Worm (Caenorhabditis elegans): Measurements from ENCODE around the gene nol-9.
"Not testable (repeated sequence)": the region's sequence is repeated elsewhere in the genome, so short reads cannot be mapped to it uniquely, and the experiment has no call there.

Gene nol-9

ce11 chrIV:13433904-13434303 lies 11.6 kb downstream of the nol-9 start, which contains the start of gene K09B11.5:
TSS of gene K09B11.5 (minus strand) at chrIV:13434004.
- TF ChIP-seq alr-1 (tag; optimal IDR thresholded peaks at IDR 0.05); crh-2 (tag; optimal IDR thresholded peaks at IDR 0.05); unc-62 (GFP tag; optimal IDR thresholded peaks at IDR 0.05): not testable (repeated sequence)

- TF ChIP-seq gmeb-1 (tag; optimal IDR thresholded peaks at IDR 0.05) = no peak
- TF ChIP-seq zag-1 (tag; optimal IDR thresholded peaks at IDR 0.05) = no peak
- TF ChIP-seq crh-2 (tag; optimal IDR thresholded peaks at IDR 0.05) = no peak
- TF ChIP-seq fos-1 (tag; optimal IDR thresholded peaks at IDR 0.05) = no peak
- no peak for TF ChIP-seq ceh-16 (tag; optimal IDR thresholded peaks at IDR 0.05)
Observed at ce11 chrIV:13445275-13445674, 23.0 kb downstream of the nol-9 start, which contains the start of gene mam-3. TSS of gene mam-3 (minus strand) at chrIV:13445375.

ce11 chrIV:13450740-13451139 lies 28.4 kb downstream of the nol-9 start:
- no peak for TF ChIP-seq skn-1 (tag; optimal IDR thresholded peaks at IDR 0.05)
- TF ChIP-seq nhr-12 (tag; optimal IDR thresholded peaks at IDR 0.05) = no peak
- TF ChIP-seq sma-3 (GFP tag; optimal IDR thresholded peaks at IDR 0.05) = no peak
- TF ChIP-seq peb-1 (tag; optimal IDR thresholded peaks at IDR 0.05) = no peak
- no peak for TF ChIP-seq aly-2 (tag; optimal IDR thresholded peaks at IDR 0.05)
- no peak for TF ChIP-seq gmeb-1 (tag; optimal IDR thresholded peaks at IDR 0.05)
- TF ChIP-seq elt-3 (tag; optimal IDR thresholded peaks at IDR 0.05) = no peak
- TF ChIP-seq egl-27 (tag; optimal IDR thresholded peaks at IDR 0.05) = no peak
- no peak for TF ChIP-seq unc-62 (GFP tag; optimal IDR thresholded peaks at IDR 0.05)
- TF ChIP-seq C34F6.9 (tag; optimal IDR thresholded peaks at IDR 0.05) = no peak

- TF ChIP-seq unc-55 (GFP tag; optimal IDR thresholded peaks at IDR 0.05) (peak; percentile 22), C34F6.9 (tag; optimal IDR thresholded peaks at IDR 0.05) (peak; percentile 4), lsy-2 (tag; optimal IDR thresholded peaks at IDR 0.05) (peak in 1 of 2 experiments; percentile 49), nhr-25 (tag; optimal IDR thresholded peaks at IDR 0.05) (no peak), snpc-4 (tag; optimal IDR thresholded peaks at IDR 0.05) (no peak), nhr-129 (tag; optimal IDR thresholded peaks at IDR 0.05) (peak; percentile 40), gmeb-1 (tag; optimal IDR thresholded peaks at IDR 0.05) (no peak), elt-3 (tag; optimal IDR thresholded peaks at IDR 0.05) (no peak)
Observed at ce11 chrIV:13453509-13453908, 31.2 kb downstream of the nol-9 start.

- no peak for TF ChIP-seq snpc-4 (tag; optimal IDR thresholded peaks at IDR 0.05)
- TF ChIP-seq nhr-11 (tag; optimal IDR thresholded peaks at IDR 0.05) = no peak
- TF ChIP-seq mbf-1 (tag; optimal IDR thresholded peaks at IDR 0.05) = no peak
- TF ChIP-seq nhr-12 (tag; optimal IDR thresholded peaks at IDR 0.05) = no peak
- TF ChIP-seq ztf-1 (GFP tag; conservative IDR thresholded peaks at IDR 0.05) = no peak
- TF ChIP-seq alr-1 (tag; optimal IDR thresholded peaks at IDR 0.05) = no peak
- no peak for TF ChIP-seq unc-39 (tag; optimal IDR thresholded peaks at IDR 0.05)
- TF ChIP-seq zag-1 (tag; optimal IDR thresholded peaks at IDR 0.05) = no peak
- TF ChIP-seq nhr-237 (tag; optimal IDR thresholded peaks at IDR 0.05) = no peak
- TF ChIP-seq unc-62 (GFP tag; optimal IDR thresholded peaks at IDR 0.05) = no peak
- TF ChIP-seq ztf-11 (tag; optimal IDR thresholded peaks at IDR 0.05) = no peak
- TF ChIP-seq sma-3 (GFP tag; optimal IDR thresholded peaks at IDR 0.05) = no peak
- no peak for TF ChIP-seq crh-2 (tag; optimal IDR thresholded peaks at IDR 0.05)
- TF ChIP-seq unc-55 (GFP tag; optimal IDR thresholded peaks at IDR 0.05) = no peak
Observed at ce11 chrIV:13454698-13455097, 32.4 kb downstream of the nol-9 start, which contains the start of gene uso-1. TSS of gene uso-1 (minus strand) at chrIV:13454798.

- TF ChIP-seq nhr-21, mbf-1, elt-1 (tag; optimal IDR thresholded peaks at IDR 0.05): not testable (repeated sequence)
Observed at ce11 chrIV:13455200-13455599, 32.9 kb downstream of the nol-9 start, which contains the start of gene Y38H8A.7. TSS of gene Y38H8A.7 (plus strand) at chrIV:13455500.

ce11 chrIV:13456893-13457292 lies 34.6 kb downstream of the nol-9 start:
- TF ChIP-seq ceh-16 (tag; optimal IDR thresholded peaks at IDR 0.05) = no peak
- TF ChIP-seq skn-1 (tag; optimal IDR thresholded peaks at IDR 0.05) = no peak
- no peak for TF ChIP-seq nhr-77 (tag; optimal IDR thresholded peaks at IDR 0.05)
- no peak for TF ChIP-seq ztf-11 (tag; optimal IDR thresholded peaks at IDR 0.05)
- TF ChIP-seq sem-4 (tag; optimal IDR thresholded peaks at IDR 0.05) = no peak
- no peak for TF ChIP-seq C34F6.9 (tag; optimal IDR thresholded peaks at IDR 0.05)
- TF ChIP-seq snpc-4 (tag; optimal IDR thresholded peaks at IDR 0.05) = no peak
- no peak for TF ChIP-seq ztf-4 (tag; optimal IDR thresholded peaks at IDR 0.05)
- TF ChIP-seq alr-1 (tag; optimal IDR thresholded peaks at IDR 0.05) = no peak
- no peak for TF ChIP-seq nhr-23 (tag; optimal IDR thresholded peaks at IDR 0.05)
- no peak for TF ChIP-seq mbf-1 (tag; optimal IDR thresholded peaks at IDR 0.05)
- TF ChIP-seq crh-2 (tag; optimal IDR thresholded peaks at IDR 0.05) = no peak
- TF ChIP-seq Y55F3AM.14 (GFP tag; optimal IDR thresholded peaks at IDR 0.05) = no peak
